Worm (Caenorhabditis elegans): ENCODE measurements around the gene ccar-1.

ce11 chrIV:14033502-14033751 lies 37.9 kb upstream of the ccar-1 start:
- TF ChIP-seq dmd-9 (GFP tag; IDR thresholded peaks at IDR 0.05), result no peak
- TF ChIP-seq nhr-6 (tag; optimal IDR thresholded peaks at IDR 0.05), result no peak
- no peak for TF ChIP-seq aha-1 (tag)
- TF ChIP-seq R02D3.7 (tag; optimal IDR thresholded peaks at IDR 0.05), result no peak
